Worm (Caenorhabditis elegans): ENCODE measurements around the gene aqp-10.

The aqp-10 gene

ce11 chrII:9729196-9729595 lies 40.5 kb downstream of the aqp-10 start:
- peak; percentile 65 for TF ChIP-seq egl-27 (tag; optimal IDR thresholded peaks at IDR 0.05)
- TF ChIP-seq F13H6.1 (tag; optimal IDR thresholded peaks at IDR 0.05), result peak; percentile 44
- TF ChIP-seq nhr-21 (tag; optimal IDR thresholded peaks at IDR 0.05), result peak; percentile 34
- TF ChIP-seq ceh-82 (tag; optimal IDR thresholded peaks at IDR 0.05), result no peak
- peak; percentile 31 for TF ChIP-seq blmp-1 (tag; optimal IDR thresholded peaks at IDR 0.05; ENCODE audit: insufficient read depth)
- peak; percentile 2 for TF ChIP-seq fos-1 (tag; optimal IDR thresholded peaks at IDR 0.05)
- TF ChIP-seq C34F6.9 (tag; optimal IDR thresholded peaks at IDR 0.05), result no peak

ce11 chrII:9728506-9728905 lies 41.1 kb downstream of the aqp-10 start:
- TF ChIP-seq unc-55 (GFP tag; optimal IDR thresholded peaks at IDR 0.05) (peak; percentile 32), lsy-2 (tag; optimal IDR thresholded peaks at IDR 0.05) (peak in 1 of 2 experiments; percentile 2), nhr-129 (tag; optimal IDR thresholded peaks at IDR 0.05) (no peak)

- TF ChIP-seq nhr-23 (tag; optimal IDR thresholded peaks at IDR 0.05) (no peak), lsy-2 (tag; optimal IDR thresholded peaks at IDR 0.05) (peak in 1 of 2 experiments; percentile 37), C34F6.9 (tag; optimal IDR thresholded peaks at IDR 0.05) (peak; percentile 42), nhr-129 (tag; optimal IDR thresholded peaks at IDR 0.05) (no peak), unc-62 (GFP tag; optimal IDR thresholded peaks at IDR 0.05) (no peak), F13H6.1 (tag; optimal IDR thresholded peaks at IDR 0.05) (peak; percentile 10), elt-3 (tag; optimal IDR thresholded peaks at IDR 0.05) (no peak), nhr-10 (tag; optimal IDR thresholded peaks at IDR 0.05) (no peak), nhr-21 (tag; optimal IDR thresholded peaks at IDR 0.05) (no peak), mab-5 (tag; optimal IDR thresholded peaks at IDR 0.05) (no peak), unc-55 (GFP tag; optimal IDR thresholded peaks at IDR 0.05) (peak; percentile 58), ZK546.5 (tag; optimal IDR thresholded peaks at IDR 0.05) (no peak), peb-1 (tag; optimal IDR thresholded peaks at IDR 0.05) (no peak)
Measured at ce11 chrII:9727192-9727699, 42.4 kb downstream of the aqp-10 start.

- TF ChIP-seq nhr-11 (tag; optimal IDR thresholded peaks at IDR 0.05), result no peak
- TF ChIP-seq C34F6.9 (tag; optimal IDR thresholded peaks at IDR 0.05), result no peak
Measured at ce11 chrII:9725056-9725455, 44.6 kb downstream of the aqp-10 start.

ce11 chrII:9724464-9724863 lies 45.2 kb downstream of the aqp-10 start, which contains the start of gene cutl-2:
cutl-2 (minus strand) TSS chrII:9724673.
- TF ChIP-seq zag-1 (tag; optimal IDR thresholded peaks at IDR 0.05) (no peak), skn-1 (tag; optimal IDR thresholded peaks at IDR 0.05) (no peak), ZK546.5 (tag; optimal IDR thresholded peaks at IDR 0.05) (no peak), lsy-2 (tag; optimal IDR thresholded peaks at IDR 0.05) (no peak), nhr-12 (tag; optimal IDR thresholded peaks at IDR 0.05) (no peak), ztf-11 (tag; optimal IDR thresholded peaks at IDR 0.05) (no peak), R02D3.7 (tag; optimal IDR thresholded peaks at IDR 0.05) (no peak), sem-4 (tag; optimal IDR thresholded peaks at IDR 0.05) (no peak), lin-13 (GFP tag; optimal IDR thresholded peaks at IDR 0.05) (no peak), mab-5 (tag; optimal IDR thresholded peaks at IDR 0.05) (no peak), blmp-1 (tag; optimal IDR thresholded peaks at IDR 0.05; ENCODE audit: insufficient read depth) (no peak), nhr-77 (tag; optimal IDR thresholded peaks at IDR 0.05) (no peak), ceh-82 (tag; optimal IDR thresholded peaks at IDR 0.05) (no peak), lin-11 (tag; optimal IDR thresholded peaks at IDR 0.05) (no peak)

- peak in 1 of 2 experiments; percentile 65 for TF ChIP-seq lsy-2 (tag; optimal IDR thresholded peaks at IDR 0.05)
Measured at ce11 chrII:9718631-9719252, 50.9 kb downstream of the aqp-10 start, which contains the start of gene Y53C12A.11. Y53C12A.11 (minus strand) TSS chrII:9718698.

Data from whole organism, L2 larva.